Fruit fly (Drosophila melanogaster): Measurements from ENCODE around the gene ATPsyndelta.

ATPsyndelta gene

DNA sequence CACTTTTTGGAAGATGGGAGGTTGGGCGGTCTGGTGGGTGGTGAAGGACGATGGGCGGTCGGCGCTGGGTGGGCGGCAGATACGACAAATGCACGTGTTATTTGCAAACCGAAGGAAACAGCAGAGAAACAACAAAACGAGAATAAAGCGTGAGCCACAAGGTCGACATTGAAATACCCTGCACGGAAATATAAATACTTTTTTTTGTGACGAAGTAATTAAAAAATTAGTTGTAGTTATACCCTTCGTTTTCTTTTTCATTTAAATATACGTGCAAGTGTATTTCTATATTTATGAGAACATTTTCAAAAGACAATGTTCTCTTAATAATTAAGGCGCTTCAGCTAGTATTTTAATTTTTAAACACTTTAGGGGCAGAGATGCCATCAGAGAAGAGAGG, 37.9 kb downstream of the ATPsyndelta start (continued):
- TF ChIP-seq sd (tag; optimal IDR thresholded peaks at IDR 0.05) (no peak), Hmr (GFP tag; optimal IDR thresholded peaks at IDR 0.05) (peak; percentile 50), CG12769 (tag; optimal IDR thresholded peaks at IDR 0.05) (no peak), CG34376 (GFP tag; optimal IDR thresholded peaks at IDR 0.05) (no peak), CG10267 (tag; optimal IDR thresholded peaks at IDR 0.05) (no peak), CG2120 (GFP tag; optimal IDR thresholded peaks at IDR 0.05) (peak; percentile 72), CG11085 (GFP tag; IDR thresholded peaks at IDR 0.05) (no peak), H15 (GFP tag; IDR thresholded peaks at IDR 0.05) (no peak), CG13296 (GFP tag; optimal IDR thresholded peaks at IDR 0.05) (no peak), Meics (GFP tag; optimal IDR thresholded peaks at IDR 0.05) (peak; percentile 60), run (tag; optimal IDR thresholded peaks at IDR 0.05) (no peak), lab (GFP tag; optimal IDR thresholded peaks at IDR 0.05) (peak; percentile 59), CG8765 (GFP tag; IDR thresholded peaks at IDR 0.05) (no peak), rib (GFP tag; IDR thresholded peaks at IDR 0.05) (0 out of 2 replicates have a peak, but pooled peaks have one; percentile 8), Med (GFP tag) (peak; percentile 61), HLH3B (GFP tag; IDR thresholded peaks at IDR 0.05) (no peak), hb (GFP tag; IDR thresholded peaks at IDR 0.05; ENCODE audit: partially characterized antibody) (no peak), yki (optimal IDR thresholded peaks at IDR 0.05) (no peak), HLH4C (GFP tag; IDR thresholded peaks at IDR 0.05; ENCODE audit: partially characterized antibody) (no peak), bigmax (GFP tag; optimal IDR thresholded peaks at IDR 0.05) (no peak), CG15696 (tag; optimal IDR thresholded peaks at IDR 0.05) (no peak), CG12942 (GFP tag; optimal IDR thresholded peaks at IDR 0.05) (no peak), lilli (GFP tag; optimal IDR thresholded peaks at IDR 0.05) (peak; percentile 37), nom (GFP tag; optimal IDR thresholded peaks at IDR 0.05) (no peak), D19A (tag; optimal IDR thresholded peaks at IDR 0.05) (peak; percentile 57), Dek (tag; optimal IDR thresholded peaks at IDR 0.05) (no peak), CG1602 (GFP tag; optimal IDR thresholded peaks at IDR 0.05) (no peak), Drgx (GFP tag; IDR thresholded peaks at IDR 0.05) (peak; percentile 30; the same call in 1 of the 2 replicates), CG17385 (GFP tag; optimal IDR thresholded peaks at IDR 0.05) (no peak), Optix (GFP tag; IDR thresholded peaks at IDR 0.05) (no peak), CG12659 (GFP tag; optimal IDR thresholded peaks at IDR 0.05) (no peak), CG2129 (GFP tag; IDR thresholded peaks at IDR 0.05; ENCODE audit: partially characterized antibody) (no peak), CG1529 (GFP tag; optimal IDR thresholded peaks at IDR 0.05) (no peak), emc (GFP tag; optimal IDR thresholded peaks at IDR 0.05) (no peak), CG2678 (tag; optimal IDR thresholded peaks at IDR 0.05) (peak; percentile 52), stc (GFP tag; IDR thresholded peaks at IDR 0.05) (no peak), Hr3 (GFP tag; optimal IDR thresholded peaks at IDR 0.05) (no peak), ssp (GFP tag; IDR thresholded peaks at IDR 0.05) (no peak), shn (GFP tag; optimal IDR thresholded peaks at IDR 0.05) (no peak), CG15601 (tag; optimal IDR thresholded peaks at IDR 0.05) (no peak), CG18619 (GFP tag; optimal IDR thresholded peaks at IDR 0.05) (no peak), dm (GFP tag; optimal IDR thresholded peaks at IDR 0.05) (no peak), MESR4 (GFP tag; optimal IDR thresholded peaks at IDR 0.05) (no peak), CG4707 (GFP tag; optimal IDR thresholded peaks at IDR 0.05) (no peak), ttk (GFP tag; IDR thresholded peaks at IDR 0.05) (no peak), Tbp (GFP tag; optimal IDR thresholded peaks at IDR 0.05) (no peak), slou (GFP tag; optimal IDR thresholded peaks at IDR 0.05) (no peak), ems (GFP tag; optimal IDR thresholded peaks at IDR 0.05) (no peak), zfh1 (GFP tag; IDR thresholded peaks at IDR 0.05) (no peak), Kr (GFP tag; optimal IDR thresholded peaks at IDR 0.05) (no peak), CG10431 (GFP tag; optimal IDR thresholded peaks at IDR 0.05) (no peak), grau (tag; optimal IDR thresholded peaks at IDR 0.05) (peak; percentile 36)

Measured in whole organism, embryonic.